Fruit fly (Drosophila melanogaster) whole organism, embryonic: ENCODE results near the gene CG9286.

Source experiments
- C15 ChIP-seq: fragments of 200-800 bp; sonication (Bioruptor generic); IDR thresholded peaks from 3 replicates; pipeline ENCODE4 v1.3.6; 2022; ENCODE audit warnings: missing biosample characterization, missing genetic modification characterization
- CG10147 ChIP-seq: fragments of 200-800 bp; sonication (Bioruptor generic); optimal IDR thresholded peaks from 2 replicates; lab custom pipeline; 2019; ENCODE audit warnings: missing biosample characterization, mild to moderate bottlenecking, missing genetic modification characterization, moderate library complexity
- CG10565 ChIP-seq: fragments of 200-800 bp; sonication (Bioruptor generic); optimal IDR thresholded peaks from 3 replicates; lab custom pipeline; 2016; ENCODE audit warnings: missing biosample characterization, mild to moderate bottlenecking, missing genetic modification characterization
- CG10959 ChIP-seq: fragments of 200-800 bp; sonication (Bioruptor generic); IDR thresholded peaks from 2 replicates; pipeline ENCODE4 v1.3.6; 2022; ENCODE audit warnings: missing biosample characterization, missing genetic modification characterization
- CG13296 ChIP-seq: fragments of 200-800 bp; sonication (Bioruptor generic); optimal IDR thresholded peaks from 3 replicates; lab custom pipeline; 2018; ENCODE audit warnings: missing biosample characterization, mild to moderate bottlenecking, missing genetic modification characterization
- CG14860 ChIP-seq: fragments of 200-800 bp; sonication (Bioruptor generic); IDR thresholded peaks from 3 replicates; pipeline ENCODE4 v1.3.6; 2022; ENCODE audit warnings: missing biosample characterization, missing genetic modification characterization; ENCODE audit not compliant: partially characterized antibody
- CG1647 ChIP-seq: fragments of 200-800 bp; sonication (Bioruptor generic); optimal IDR thresholded peaks from 3 replicates; lab custom pipeline; 2016; ENCODE audit warnings: missing biosample characterization, missing genetic modification characterization
- CG18476 ChIP-seq: fragments of 200-800 bp; sonication (Bioruptor generic); optimal IDR thresholded peaks from 2 replicates; lab custom pipeline; 2016; ENCODE audit warnings: missing biosample characterization, mild to moderate bottlenecking, missing genetic modification characterization
- CG2712 ChIP-seq: fragments of 200-800 bp; optimal IDR thresholded peaks from 3 replicates; lab custom pipeline; 2019; ENCODE audit warnings: missing biosample characterization, mild to moderate bottlenecking, missing genetic modification characterization, moderate library complexity
- CG2875 ChIP-seq: fragments of 200-800 bp; sonication (Bioruptor generic); optimal IDR thresholded peaks from 2 replicates; lab custom pipeline; 2017; ENCODE audit warnings: missing biosample characterization, mild to moderate bottlenecking, missing genetic modification characterization, missing genetic modification reagents
- CG31365 ChIP-seq: fragments of 200-800 bp; sonication (Bioruptor generic); optimal IDR thresholded peaks from 2 replicates; lab custom pipeline; 2018; ENCODE audit warnings: missing biosample characterization, mild to moderate bottlenecking, missing genetic modification characterization
- CG33213 ChIP-seq: fragments of 200-800 bp; sonication (Bioruptor generic); optimal IDR thresholded peaks from 3 replicates; lab custom pipeline; 2016; ENCODE audit warnings: missing biosample characterization, missing genetic modification characterization
- CG4360 ChIP-seq: fragments of 200-800 bp; sonication (Bioruptor generic); IDR thresholded peaks from 2 replicates; pipeline ENCODE4 v1.3.6; 2022; ENCODE audit warnings: missing biosample characterization, missing genetic modification characterization
- CG5953 ChIP-seq: fragments of 200-800 bp; sonication (Bioruptor generic); IDR thresholded peaks from 2 replicates; pipeline ENCODE4 v1.3.6; 2022; ENCODE audit warnings: missing biosample characterization, missing genetic modification characterization
- CG8388 ChIP-seq: fragments of 200-800 bp; sonication (Bioruptor generic); optimal IDR thresholded peaks from 2 replicates; lab custom pipeline; 2019; ENCODE audit warnings: missing biosample characterization, mild to moderate bottlenecking, missing genetic modification characterization, moderate library complexity
- CHES-1-like ChIP-seq: fragments of 200-800 bp; sonication (Bioruptor generic); optimal IDR thresholded peaks from 2 replicates; lab custom pipeline; 2016; ENCODE audit warnings: missing biosample characterization, missing genetic modification characterization
- Deaf1 ChIP-seq: fragments of 200-800 bp; optimal IDR thresholded peaks from 3 replicates; lab custom pipeline; 2019; ENCODE audit warnings: missing biosample characterization, mild to moderate bottlenecking, missing genetic modification characterization, moderate library complexity
- HLH54F ChIP-seq: fragments of 200-800 bp; sonication (Bioruptor generic); optimal IDR thresholded peaks from 3 replicates; lab custom pipeline; 2016; ENCODE audit warnings: missing biosample characterization, missing genetic modification characterization
- Jarid2 ChIP-seq: fragments of 200-800 bp; sonication (Bioruptor generic); optimal IDR thresholded peaks from 3 replicates; lab custom pipeline; 2017; ENCODE audit warnings: mild to moderate bottlenecking, missing biosample characterization, missing genetic modification reagents, missing genetic modification characterization
- Lpt ChIP-seq: fragments of >200 bp; optimal IDR thresholded peaks from 2 replicates; lab custom pipeline; 2018; ENCODE audit warnings: missing biosample characterization, missing genetic modification characterization
- Med ChIP-seq: fragments of 200-800 bp; sonication (Bioruptor generic); peaks from one replicate; lab custom pipeline; 2016; ENCODE audit warnings: missing biosample characterization, missing genetic modification characterization, mild to moderate bottlenecking, inconsistent platforms, moderate library complexity
- Mes4 ChIP-seq: fragments of 200-800 bp; sonication (Bioruptor generic); optimal IDR thresholded peaks from 2 replicates; lab custom pipeline; 2016; ENCODE audit warnings: missing biosample characterization, missing genetic modification characterization
- PHDP ChIP-seq: fragments of 200-800 bp; sonication (Bioruptor generic); optimal IDR thresholded peaks from 3 replicates; lab custom pipeline; 2018; ENCODE audit warnings: missing biosample characterization, mild to moderate bottlenecking, missing genetic modification characterization, moderate library complexity
- Pdp1 ChIP-seq, 2 experiments: fragments of 200-800 bp; sonication (Bioruptor generic); optimal IDR thresholded peaks; 3 replicates each; lab custom pipeline; 2016; ENCODE audit warnings: missing biosample characterization in 2 of 2, missing genetic modification characterization in 2 of 2, mild to moderate bottlenecking in 1 of 2, moderate library complexity in 1 of 2
- Rfx ChIP-seq: fragments of 200-800 bp; sonication (Bioruptor generic); IDR thresholded peaks from 2 replicates; pipeline ENCODE4 v1.3.6; 2022; ENCODE audit warnings: missing biosample characterization, missing genetic modification characterization
- Sox100B ChIP-seq: fragments of 200-800 bp; sonication (Bioruptor generic); optimal IDR thresholded peaks from 3 replicates; lab custom pipeline; 2018; ENCODE audit warnings: missing biosample characterization, mild to moderate bottlenecking, missing genetic modification characterization
- Ssrp ChIP-seq: fragments of 200-800 bp; sonication (Bioruptor generic); optimal IDR thresholded peaks from 2 replicates; lab custom pipeline; 2018; ENCODE audit warnings: missing biosample characterization, mild to moderate bottlenecking, missing genetic modification characterization, moderate library complexity
- abd-A ChIP-seq: fragments of 200-800 bp; sonication (Bioruptor generic); optimal IDR thresholded peaks from 3 replicates; lab custom pipeline; 2019; ENCODE audit warnings: missing biosample characterization, mild to moderate bottlenecking, missing genetic modification characterization, moderate library complexity
- aop ChIP-seq: fragments of 200-800 bp; sonication (Bioruptor generic); IDR thresholded peaks from 2 replicates; pipeline ENCODE4 v1.3.6; 2022; ENCODE audit warnings: missing biosample characterization, missing genetic modification characterization
- chinmo ChIP-seq: fragments of 200-800 bp; sonication (Bioruptor generic); IDR thresholded peaks from 4 replicates; pipeline ENCODE4 v1.3.6; 2022; ENCODE audit warnings: missing biosample characterization, missing genetic modification characterization; ENCODE audit not compliant: partially characterized antibody
- danr ChIP-seq: fragments of 200-800 bp; sonication (Bioruptor generic); IDR thresholded peaks from 2 replicates; pipeline ENCODE4 v1.3.6; 2022; ENCODE audit warnings: missing biosample characterization, missing genetic modification characterization
- ewg ChIP-seq: fragments of 200-800 bp; sonication (Bioruptor generic); optimal IDR thresholded peaks from 3 replicates; lab custom pipeline; 2017; ENCODE audit warnings: mild to moderate bottlenecking, missing biosample characterization, missing genetic modification reagents, missing genetic modification characterization
- gem ChIP-seq: fragments of 200-800 bp; sonication (Bioruptor generic); optimal IDR thresholded peaks from 2 replicates; lab custom pipeline; 2019; ENCODE audit warnings: missing biosample characterization, mild to moderate bottlenecking, missing genetic modification characterization, moderate library complexity
- gfzf ChIP-seq: fragments of 200-800 bp; sonication (Bioruptor generic); optimal IDR thresholded peaks from 2 replicates; lab custom pipeline; 2016; ENCODE audit warnings: missing biosample characterization, mild to moderate bottlenecking, missing genetic modification characterization, moderate library complexity
- hth ChIP-seq: fragments of >200 bp; optimal IDR thresholded peaks from 2 replicates; lab custom pipeline; 2017; ENCODE audit warnings: inconsistent platforms
- lov ChIP-seq, 2 experiments: fragments of 200-800 bp in 1 of 2; fragments of >200 bp in 1 of 2; sonication (Bioruptor generic) in 1 of 2; IDR thresholded peaks in 1 of 2; optimal IDR thresholded peaks in 1 of 2; 2 replicates in 1 of 2; 3 replicates in 1 of 2; pipeline versions ENCODE4 v1.3.6 to Lab custom; 2017 to 2022; ENCODE audit warnings: missing biosample characterization in 1 of 2, missing genetic modification characterization in 1 of 2
- rib ChIP-seq: fragments of 200-800 bp; sonication (Bioruptor generic); IDR thresholded peaks from 2 replicates; pipeline ENCODE4 v1.3.6; 2022; ENCODE audit warnings: missing biosample characterization, missing genetic modification characterization
- row ChIP-seq: fragments of 200-800 bp; sonication (Bioruptor generic); IDR thresholded peaks from 3 replicates; pipeline ENCODE4 v1.3.6; 2022; ENCODE audit warnings: missing biosample characterization, missing genetic modification characterization
- schlank ChIP-seq: fragments of 200-800 bp; sonication (Bioruptor generic); optimal IDR thresholded peaks from 2 replicates; lab custom pipeline; 2018; ENCODE audit warnings: missing biosample characterization, mild to moderate bottlenecking, missing genetic modification characterization
- sens-2 ChIP-seq: fragments of 200-800 bp; sonication (Bioruptor generic); IDR thresholded peaks from 2 replicates; pipeline ENCODE4 v1.3.6; 2022; ENCODE audit warnings: missing biosample characterization, missing genetic modification characterization
- trem ChIP-seq: fragments of 200-800 bp; optimal IDR thresholded peaks from 3 replicates; lab custom pipeline; 2019; ENCODE audit warnings: missing biosample characterization, mild to moderate bottlenecking, missing genetic modification characterization, moderate library complexity
- trh ChIP-seq: fragments of 200-800 bp; sonication (Bioruptor generic); optimal IDR thresholded peaks from 2 replicates; lab custom pipeline; 2016; ENCODE audit warnings: missing biosample characterization, missing genetic modification characterization
- ttk ChIP-seq: fragments of 200-800 bp; sonication (Bioruptor generic); IDR thresholded peaks from 2 replicates; pipeline ENCODE4 v2.1.2; 2022; ENCODE audit warnings: missing biosample characterization, missing genetic modification characterization
- z ChIP-seq: fragments of 200-800 bp; sonication (Bioruptor generic); IDR thresholded peaks from 3 replicates; pipeline ENCODE4 v1.3.6; 2022; ENCODE audit warnings: missing biosample characterization, missing genetic modification characterization

CG9286 gene

DNA sequence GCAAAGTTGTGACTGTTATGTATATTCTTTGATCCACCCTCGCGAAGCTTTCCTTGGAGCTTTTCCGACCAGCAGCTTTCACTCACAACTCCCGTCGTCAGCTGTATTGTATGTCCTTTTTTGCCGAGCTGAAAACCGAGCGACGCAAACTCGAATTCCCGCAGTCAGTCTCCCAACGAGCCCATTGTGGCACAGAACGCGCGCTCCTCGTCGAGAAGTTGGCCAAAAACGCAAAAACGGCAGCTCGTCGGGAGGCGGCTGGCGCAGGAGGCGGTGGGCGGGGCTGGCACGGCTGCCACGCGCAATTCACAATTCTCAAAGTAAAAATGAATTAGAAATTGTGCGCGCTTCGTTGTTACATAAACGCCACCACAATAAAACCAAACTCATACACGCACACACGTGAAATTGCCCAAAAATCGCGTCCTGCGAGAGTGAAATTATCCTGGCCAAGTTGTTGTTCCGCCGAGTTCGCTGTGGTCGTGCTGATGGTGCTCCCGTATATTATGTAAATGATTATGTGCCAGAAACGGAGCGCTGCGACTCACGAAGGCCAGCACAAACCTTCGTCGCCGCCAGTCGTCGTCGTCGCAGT lies 45.4 kb upstream of the CG9286 start:
- TF ChIP-seq CG33213 (GFP tag; lab: Kevin White, UChicago) (no peak), Deaf1 (tag; lab: Kevin White, UChicago) (peak; percentile 91), Med (peak; percentile 71), Jarid2 (GFP tag; lab: Kevin White, UChicago) (peak; percentile 16), sens-2 (GFP tag; lab: Robert Waterston, UW) (no peak), abd-A (peak; percentile 17), Rfx (GFP tag; lab: Robert Waterston, UW) (0 out of 2 replicates have a peak, but pooled peaks have one; percentile 23), CG10959 (GFP tag; lab: Robert Waterston, UW) (0 out of 2 replicates have a peak, but pooled peaks have one; percentile 16), CG5953 (GFP tag; lab: Robert Waterston, UW) (no peak), z (peak; percentile 51; the same call in 2 of the 3 replicates), gfzf (GFP tag; lab: Kevin White, UChicago) (no peak), ewg (peak; percentile 36), CG18476 (GFP tag; lab: Kevin White, UChicago) (peak; percentile 68), Pdp1 (GFP tag; optimal IDR thresholded peaks at IDR 0.05; lab: Kevin White, UChicago) (peak in 1 of 2 experiments; percentile 64), HLH54F (no peak), C15 (0 out of 3 replicates have a peak, but pooled peaks have one; percentile 12)

- no peak for TF ChIP-seq CG14860 (GFP tag; lab: Robert Waterston, UW)
- TF ChIP-seq danr (GFP tag; lab: Robert Waterston, UW) = no peak
- no peak for TF ChIP-seq CHES-1-like (GFP tag; lab: Kevin White, UChicago)
- no peak for TF ChIP-seq trh
Observed at dm6 chr3R:13746066-13746673, 34.6 kb upstream of the CG9286 start.

DNA sequence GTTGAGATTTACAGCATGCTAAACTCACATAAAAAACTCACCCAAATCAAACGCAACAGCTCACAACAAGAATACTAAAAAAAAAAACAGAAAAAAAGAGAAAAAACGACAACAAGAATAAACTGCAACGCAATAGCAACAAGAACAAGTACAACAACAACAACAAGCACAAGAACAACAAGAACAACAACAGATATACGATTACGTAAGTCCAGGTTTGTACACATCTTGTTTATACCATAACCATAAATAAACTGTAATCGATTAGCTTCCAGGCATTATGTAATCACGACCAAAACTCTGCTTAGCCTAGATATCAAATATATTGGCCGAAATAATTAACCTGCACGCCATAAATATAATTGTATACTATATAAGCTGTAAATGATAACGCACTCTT lies 19.2 kb upstream of the CG9286 start:
- TF ChIP-seq Pdp1 (GFP tag; optimal IDR thresholded peaks at IDR 0.05; lab: Kevin White, UChicago) = peak in 1 of 2 experiments; percentile 67
- TF ChIP-seq CG8388 (GFP tag; lab: Kevin White, UChicago) = no peak
- TF ChIP-seq CG4360 (GFP tag; lab: Robert Waterston, UW) = peak; percentile 30; the same call in 1 of the 2 replicates

- no peak for TF ChIP-seq CG2712 (tag; lab: Kevin White, UChicago)
- no peak for TF ChIP-seq ttk (GFP tag; lab: Robert Waterston, UW)
- peak; percentile 9 for TF ChIP-seq Sox100B (GFP tag; lab: Kevin White, UChicago)
- no peak for TF ChIP-seq CG10565 (GFP tag; lab: Kevin White, UChicago)
- TF ChIP-seq Mes4 (GFP tag; lab: Kevin White, UChicago) = no peak
- no peak for TF ChIP-seq trem
- TF ChIP-seq CG31365 (tag; lab: Kevin White, UChicago) = no peak
- TF ChIP-seq CG1647 (GFP tag; lab: Kevin White, UChicago) = no peak
- no peak for TF ChIP-seq aop (GFP tag; lab: Robert Waterston, UW)
- peak; percentile 14 for TF ChIP-seq PHDP
- no peak for TF ChIP-seq Lpt (GFP tag; lab: Kevin White, UChicago)
- no peak for TF ChIP-seq CG2875 (GFP tag; lab: Kevin White, UChicago)
- TF ChIP-seq chinmo (GFP tag; lab: Robert Waterston, UW) = no peak
- TF ChIP-seq CG10147 (GFP tag; lab: Kevin White, UChicago) = no peak
- TF ChIP-seq row (GFP tag; lab: Robert Waterston, UW) = peak; percentile 31; the same call in 2 of the 3 replicates
- TF ChIP-seq Ssrp (tag; lab: Kevin White, UChicago) = no peak
- TF ChIP-seq gem = peak; percentile 56
- peak; percentile 65 for TF ChIP-seq Med
- TF ChIP-seq CG10959 (GFP tag; lab: Robert Waterston, UW) = no peak
- TF ChIP-seq CG13296 = peak; percentile 9
- no peak for TF ChIP-seq CHES-1-like (GFP tag; lab: Kevin White, UChicago)
- no peak for TF ChIP-seq schlank (tag; lab: Kevin White, UChicago)
- no peak for TF ChIP-seq lov (optimal IDR thresholded peaks at IDR 0.05; lab: Kevin White, UChicago)
- no peak for TF ChIP-seq lov (GFP tag; IDR thresholded peaks at IDR 0.05; lab: Robert Waterston, UW)
- TF ChIP-seq hth = no peak
- TF ChIP-seq rib (GFP tag; lab: Robert Waterston, UW) = no peak
Observed at dm6 chr3R:13765001-13765400, 15.8 kb upstream of the CG9286 start.
